Fruit fly (Drosophila melanogaster): Measurements from ENCODE around the gene Akr1B.

- no peak for TF ChIP-seq Lpt (GFP tag; optimal IDR thresholded peaks at IDR 0.05)
- TF ChIP-seq CG1621 (tag; optimal IDR thresholded peaks at IDR 0.05), result no peak
- TF ChIP-seq Sox15 (GFP tag; optimal IDR thresholded peaks at IDR 0.05), result no peak
- TF ChIP-seq Hr39 (GFP tag; optimal IDR thresholded peaks at IDR 0.05), result no peak
- no peak for TF ChIP-seq CG6163 (GFP tag; IDR thresholded peaks at IDR 0.05)
These were observed 44.3 kb downstream of the Akr1B start, which contains the start of gene CG43390 for dm6 chr3L:11579919-11580318.

Measured in whole organism, prepupa.